5 fruit fly cellular contexts compared by ENCODE assay signal in the genomic region with DNA sequence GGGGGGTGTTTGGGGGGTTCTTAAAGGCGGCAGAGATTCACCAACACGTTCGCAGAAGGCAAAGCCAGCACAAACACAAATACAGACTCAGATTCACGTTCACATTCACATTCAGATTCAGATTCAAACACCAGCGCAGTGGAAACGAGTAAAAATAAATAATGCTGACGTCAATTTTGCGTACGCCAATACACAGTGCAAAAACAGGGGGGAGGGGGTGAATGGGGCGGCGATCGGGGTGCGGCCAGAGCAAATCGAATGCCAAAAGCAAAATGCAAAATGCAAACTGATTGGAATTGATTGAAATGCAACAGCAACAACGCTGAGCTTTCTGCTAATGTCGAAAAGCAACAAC.
A peak's percentile ranks its signal among the peaks of the same experiment; 100 is the strongest.
TF ChIP-seq lines count a peak whose summit lies in the region.

No protein-coding gene starts in this region.

- no peak for TF ChIP-seq CTCF in whole organism, embryonic (GFP tag; optimal IDR thresholded peaks at IDR 0.05; lab: Kevin White, UChicago)

TF ChIP-seq in whole organism, adult, 20 proteins besides CTCF, POLR2A, EP300 and RAD21:
- TF ChIP-seq Hr96 (GFP tag; optimal IDR thresholded peaks at IDR 0.05; lab: Kevin White, UChicago) (no peak), cic (GFP tag; optimal IDR thresholded peaks at IDR 0.05; lab: Kevin White, UChicago) (peak; percentile 79), Clk (GFP tag; optimal IDR thresholded peaks at IDR 0.05; lab: Kevin White, UChicago) (no peak), tj (GFP tag; optimal IDR thresholded peaks at IDR 0.05; lab: Kevin White, UChicago) (peak; percentile 99), CG12768 (GFP tag; optimal IDR thresholded peaks at IDR 0.05; lab: Kevin White, UChicago) (peak; percentile 19), kay (GFP tag; lab: Kevin White, UChicago; ENCODE audit: borderline replicate concordance) (peak; percentile 71)

TF ChIP-seq in whole organism, embryonic, 481 proteins besides CTCF, POLR2A, EP300 and RAD21:
- TF ChIP-seq CG3847 (GFP tag; IDR thresholded peaks at IDR 0.05; lab: Robert Waterston, UW) (no peak), CG3726 (GFP tag; IDR thresholded peaks at IDR 0.05; lab: Robert Waterston, UW) (no peak), run (tag; optimal IDR thresholded peaks at IDR 0.05; lab: Kevin White, UChicago) (no peak), Drgx (GFP tag; IDR thresholded peaks at IDR 0.05; lab: Robert Waterston, UW) (peak; percentile 36; the same call in 1 of the 2 replicates), crol (GFP tag; IDR thresholded peaks at IDR 0.05; lab: Robert Waterston, UW) (0 out of 2 replicates have a peak, but pooled peaks have one; percentile 49), chinmo (GFP tag; IDR thresholded peaks at IDR 0.05; lab: Robert Waterston, UW; ENCODE audit: partially characterized antibody) (0 out of 4 replicates have a peak, but pooled peaks have one; percentile 72), slp2 (GFP tag; optimal IDR thresholded peaks at IDR 0.05; lab: Kevin White, UChicago) (no peak), CG5953 (GFP tag; IDR thresholded peaks at IDR 0.05; lab: Robert Waterston, UW) (no peak)
TF ChIP-seq in whole organism, embryonic: peak in this region for 3.

TF ChIP-seq in whole organism, prepupa, 60 proteins besides CTCF, POLR2A, EP300 and RAD21 (continues in another document):
- TF ChIP-seq CG15336 (GFP tag; IDR thresholded peaks at IDR 0.05; lab: Robert Waterston, UW) (0 out of 2 replicates have a peak, but pooled peaks have one; percentile 10), cyc (GFP tag; optimal IDR thresholded peaks at IDR 0.05; lab: Kevin White, UChicago) (no peak), acj6 (GFP tag; optimal IDR thresholded peaks at IDR 0.05; lab: Kevin White, UChicago) (no peak), CG4318 (GFP tag; optimal IDR thresholded peaks at IDR 0.05; lab: Kevin White, UChicago) (no peak), CG16779 (tag; optimal IDR thresholded peaks at IDR 0.05; lab: Kevin White, UChicago) (peak; percentile 10), CG6276 (GFP tag; optimal IDR thresholded peaks at IDR 0.05; lab: Kevin White, UChicago) (peak; percentile 30), CG6792 (GFP tag; optimal IDR thresholded peaks at IDR 0.05; lab: Kevin White, UChicago) (no peak), topi (GFP tag; optimal IDR thresholded peaks at IDR 0.05; lab: Kevin White, UChicago) (no peak), OdsH (GFP tag; optimal IDR thresholded peaks at IDR 0.05; lab: Kevin White, UChicago) (no peak), Gug (GFP tag; IDR thresholded peaks at IDR 0.05; lab: Robert Waterston, UW) (peak; percentile 10; the same call in 1 of the 2 replicates), CG6163 (GFP tag; IDR thresholded peaks at IDR 0.05; lab: Robert Waterston, UW) (peak; percentile 55; the same call in 1 of the 3 replicates), Eip75B (GFP tag; optimal IDR thresholded peaks at IDR 0.05; lab: Kevin White, UChicago) (no peak), fd85E (GFP tag; optimal IDR thresholded peaks at IDR 0.05; lab: Kevin White, UChicago) (no peak), Sox102F (GFP tag; optimal IDR thresholded peaks at IDR 0.05; lab: Kevin White, UChicago) (no peak), fkh (GFP tag; optimal IDR thresholded peaks at IDR 0.05; lab: Kevin White, UChicago) (no peak), CG8119 (GFP tag; IDR thresholded peaks at IDR 0.05; lab: Robert Waterston, UW) (peak; percentile 25; the same call in 1 of the 3 replicates), Blimp-1 (GFP tag; optimal IDR thresholded peaks at IDR 0.05; lab: Kevin White, UChicago) (no peak), dac (GFP tag; optimal IDR thresholded peaks at IDR 0.05; lab: Kevin White, UChicago) (no peak), eg (GFP tag; IDR thresholded peaks at IDR 0.05; lab: Robert Waterston, UW) (peak; percentile 54; the same call in 1 of the 3 replicates), Lpt (GFP tag; optimal IDR thresholded peaks at IDR 0.05; lab: Kevin White, UChicago) (no peak), Sox14 (GFP tag; optimal IDR thresholded peaks at IDR 0.05; lab: Kevin White, UChicago) (no peak), dsx (GFP tag; optimal IDR thresholded peaks at IDR 0.05; lab: Kevin White, UChicago; ENCODE audit: poor library complexity, severe bottlenecking) (no peak), CG11762 (GFP tag; optimal IDR thresholded peaks at IDR 0.05; lab: Kevin White, UChicago; ENCODE audit: insufficient read depth) (no peak)

TF ChIP-seq in whole organism, pupa, 21 proteins besides CTCF, POLR2A, EP300 and RAD21:
- TF ChIP-seq CG13204 (GFP tag; optimal IDR thresholded peaks at IDR 0.05; lab: Kevin White, UChicago) (peak; percentile 11), rn (GFP tag; IDR thresholded peaks at IDR 0.05; lab: Robert Waterston, UW) (no peak), D1 (tag; optimal IDR thresholded peaks at IDR 0.05; lab: Kevin White, UChicago) (no peak), CG10348 (GFP tag; IDR thresholded peaks at IDR 0.05; lab: Robert Waterston, UW) (no peak), Snoo (tag; optimal IDR thresholded peaks at IDR 0.05; lab: Kevin White, UChicago) (no peak), Ets98B (GFP tag; IDR thresholded peaks at IDR 0.05; lab: Robert Waterston, UW) (peak; percentile 63), Pif1B (GFP tag; optimal IDR thresholded peaks at IDR 0.05; lab: Kevin White, UChicago) (no peak), CG14655 (GFP tag; optimal IDR thresholded peaks at IDR 0.05; lab: Kevin White, UChicago) (peak; percentile 31), CG34367 (tag; optimal IDR thresholded peaks at IDR 0.05; lab: Kevin White, UChicago) (no peak), Pif1A (GFP tag; optimal IDR thresholded peaks at IDR 0.05; lab: Kevin White, UChicago) (no peak), CG12605 (GFP tag; IDR thresholded peaks at IDR 0.05; lab: Robert Waterston, UW) (peak; percentile 54; the same call in 1 of the 2 replicates), CG4496 (GFP tag; IDR thresholded peaks at IDR 0.05; lab: Robert Waterston, UW) (peak; percentile 42; the same call in 1 of the 3 replicates), gl (tag; optimal IDR thresholded peaks at IDR 0.05; lab: Kevin White, UChicago) (no peak), CG8301 (tag; optimal IDR thresholded peaks at IDR 0.05; lab: Kevin White, UChicago) (no peak), CG32121 (GFP tag; IDR thresholded peaks at IDR 0.05; lab: Robert Waterston, UW) (peak; percentile 44; the same call in 1 of the 2 replicates), CG17806 (tag; optimal IDR thresholded peaks at IDR 0.05; lab: Kevin White, UChicago) (no peak), EcR (GFP tag; optimal IDR thresholded peaks at IDR 0.05; lab: Kevin White, UChicago) (no peak), CG15710 (tag; optimal IDR thresholded peaks at IDR 0.05; lab: Kevin White, UChicago) (no peak), CG8159 (tag; optimal IDR thresholded peaks at IDR 0.05; lab: Kevin White, UChicago) (no peak), CG9948 (tag; optimal IDR thresholded peaks at IDR 0.05; lab: Kevin White, UChicago) (no peak), fd96Ca (GFP tag; IDR thresholded peaks at IDR 0.05; lab: Robert Waterston, UW) (0 out of 3 replicates have a peak, but pooled peaks have one; percentile 21)
TF ChIP-seq in whole organism, pupa: peak in this region for 7.

TF ChIP-seq in whole organism, wandering third instar larva, 38 proteins besides CTCF, POLR2A, EP300 and RAD21:
- TF ChIP-seq Rel (GFP tag; optimal IDR thresholded peaks at IDR 0.05; lab: Kevin White, UChicago), result no peak
- TF ChIP-seq Rel (tag; optimal IDR thresholded peaks at IDR 0.05; lab: Kevin White, UChicago), result peak; percentile 18
- no peak for TF ChIP-seq psq (GFP tag; optimal IDR thresholded peaks at IDR 0.05; lab: Kevin White, UChicago)
